Fruit fly (Drosophila melanogaster) whole organism, embryonic: ENCODE data around the gene CG1024.

Experiments used
- Asciz ChIP-seq: fragments of 200-800 bp; sonication (Bioruptor generic); optimal IDR thresholded peaks from 2 replicates; lab custom pipeline; 2017; ENCODE audit warnings: missing biosample characterization, mild to moderate bottlenecking, missing genetic modification characterization, missing genetic modification reagents
- Atf-2 ChIP-seq: fragments of 200-800 bp; sonication (Bioruptor generic); optimal IDR thresholded peaks from 2 replicates; lab custom pipeline; 2016; ENCODE audit warnings: missing biosample characterization, missing genetic modification characterization
- CG1024 ChIP-seq: fragments of 200-800 bp; sonication (Bioruptor generic); IDR thresholded peaks from 2 replicates; pipeline ENCODE4 v1.3.6; 2022; ENCODE audit warnings: missing biosample characterization, missing genetic modification characterization
- CG12104 ChIP-seq: fragments of 200-800 bp; sonication (Bioruptor generic); optimal IDR thresholded peaks from 3 replicates; lab custom pipeline; 2016; ENCODE audit warnings: missing biosample characterization, missing genetic modification characterization
- CG13296 ChIP-seq: fragments of 200-800 bp; sonication (Bioruptor generic); optimal IDR thresholded peaks from 3 replicates; lab custom pipeline; 2018; ENCODE audit warnings: missing biosample characterization, mild to moderate bottlenecking, missing genetic modification characterization
- CG14441 ChIP-seq: fragments of 200-800 bp; sonication (Bioruptor generic); IDR thresholded peaks from 2 replicates; pipeline ENCODE4 v1.3.6; 2022; ENCODE audit warnings: missing biosample characterization, missing genetic modification characterization
- CG16863 ChIP-seq: fragments of 200-800 bp; sonication (Bioruptor generic); optimal IDR thresholded peaks from 3 replicates; lab custom pipeline; 2016; ENCODE audit warnings: missing biosample characterization, missing genetic modification characterization
- CG17359 ChIP-seq: fragments of 200-800 bp; sonication (Bioruptor generic); optimal IDR thresholded peaks from 3 replicates; lab custom pipeline; 2018; ENCODE audit warnings: missing biosample characterization, mild to moderate bottlenecking, missing genetic modification characterization, moderate library complexity
- CG18476 ChIP-seq: fragments of 200-800 bp; sonication (Bioruptor generic); optimal IDR thresholded peaks from 2 replicates; lab custom pipeline; 2016; ENCODE audit warnings: missing biosample characterization, mild to moderate bottlenecking, missing genetic modification characterization
- CG18599 ChIP-seq: fragments of 200-800 bp; sonication (Bioruptor generic); optimal IDR thresholded peaks from 3 replicates; lab custom pipeline; 2017; ENCODE audit warnings: missing biosample characterization, missing genetic modification characterization, mild to moderate bottlenecking, moderate library complexity, missing genetic modification reagents
- CG2678 ChIP-seq: fragments of 200-800 bp; sonication (Bioruptor generic); optimal IDR thresholded peaks from 3 replicates; lab custom pipeline; 2019; ENCODE audit warnings: missing biosample characterization, mild to moderate bottlenecking, missing genetic modification characterization, moderate library complexity
- CG34224 ChIP-seq: fragments of 200-800 bp; sonication (Bioruptor generic); IDR thresholded peaks from 3 replicates; pipeline ENCODE4 v1.3.6; 2022; ENCODE audit warnings: missing biosample characterization, missing genetic modification characterization; ENCODE audit not compliant: partially characterized antibody
- CG34376 ChIP-seq: fragments of 200-800 bp; sonication (Bioruptor generic); optimal IDR thresholded peaks from 2 replicates; lab custom pipeline; 2018; ENCODE audit warnings: missing biosample characterization, mild to moderate bottlenecking, missing genetic modification characterization
- CG4707 ChIP-seq: fragments of 200-800 bp; sonication (Bioruptor generic); optimal IDR thresholded peaks from 2 replicates; lab custom pipeline; 2018; ENCODE audit warnings: missing biosample characterization, mild to moderate bottlenecking, missing genetic modification characterization, moderate library complexity
- CG6175 ChIP-seq: fragments of 200-800 bp; sonication (Bioruptor generic); IDR thresholded peaks from 3 replicates; pipeline ENCODE4 v1.3.6; 2022; ENCODE audit warnings: missing biosample characterization, missing genetic modification characterization
- CG6791 ChIP-seq: fragments of 200-800 bp; sonication (Bioruptor generic); IDR thresholded peaks from 3 replicates; pipeline ENCODE4 v1.3.6; 2022; ENCODE audit warnings: missing biosample characterization, missing genetic modification characterization; ENCODE audit not compliant: partially characterized antibody
- CG8281 ChIP-seq: fragments of 200-800 bp; sonication (Bioruptor generic); optimal IDR thresholded peaks from 2 replicates; lab custom pipeline; 2018; ENCODE audit warnings: missing biosample characterization, mild to moderate bottlenecking, missing genetic modification characterization, moderate library complexity
- CkIIα-i1 ChIP-seq: fragments of 200-800 bp; sonication (Bioruptor generic); IDR thresholded peaks from 2 replicates; pipeline ENCODE4 v1.3.6; 2022; ENCODE audit warnings: missing biosample characterization, missing genetic modification characterization
- Dek ChIP-seq: fragments of 200-800 bp; sonication (Bioruptor generic); optimal IDR thresholded peaks from 3 replicates; lab custom pipeline; 2019; ENCODE audit warnings: missing biosample characterization, mild to moderate bottlenecking, missing genetic modification characterization, moderate library complexity
- HLHmδ ChIP-seq: fragments of 200-800 bp; sonication (Bioruptor generic); optimal IDR thresholded peaks from 2 replicates; lab custom pipeline; 2018; ENCODE audit warnings: missing biosample characterization, mild to moderate bottlenecking, missing genetic modification characterization, moderate library complexity
- MESR4 ChIP-seq: fragments of 200-800 bp; sonication (Bioruptor generic); optimal IDR thresholded peaks from 2 replicates; lab custom pipeline; 2018; ENCODE audit warnings: missing biosample characterization, mild to moderate bottlenecking, missing genetic modification characterization, moderate library complexity
- Mes4 ChIP-seq: fragments of 200-800 bp; sonication (Bioruptor generic); optimal IDR thresholded peaks from 2 replicates; lab custom pipeline; 2016; ENCODE audit warnings: missing biosample characterization, missing genetic modification characterization
- NK7.1 ChIP-seq: fragments of 200-800 bp; sonication (Bioruptor generic); optimal IDR thresholded peaks from 3 replicates; lab custom pipeline; 2016; ENCODE audit warnings: missing biosample characterization, missing genetic modification characterization
- NfI ChIP-seq: fragments of 200-800 bp; sonication (Bioruptor generic); optimal IDR thresholded peaks from 3 replicates; lab custom pipeline; 2018; ENCODE audit warnings: missing biosample characterization, mild to moderate bottlenecking, missing genetic modification characterization, moderate library complexity
- Ssrp ChIP-seq: fragments of 200-800 bp; sonication (Bioruptor generic); optimal IDR thresholded peaks from 2 replicates; lab custom pipeline; 2018; ENCODE audit warnings: missing biosample characterization, mild to moderate bottlenecking, missing genetic modification characterization, moderate library complexity
- Stat92E ChIP-seq, 3 experiments: fragments of >200 bp in 2 of 3; fragments of 200-800 bp in 1 of 3; sonication (Bioruptor generic) in 1 of 3; optimal IDR thresholded peaks; 2 replicates each; lab custom pipeline; 2017 to 2019; ENCODE audit warnings: missing biosample characterization in 3 of 3, missing genetic modification characterization in 3 of 3, mild to moderate bottlenecking in 1 of 3, moderate library complexity in 1 of 3
- Xbp1 ChIP-seq: fragments of 200-800 bp; sonication (Bioruptor generic); optimal IDR thresholded peaks from 3 replicates; lab custom pipeline; 2016; ENCODE audit warnings: missing biosample characterization, mild to moderate bottlenecking, missing genetic modification characterization
- az2 ChIP-seq: fragments of 200-800 bp; sonication (Bioruptor generic); optimal IDR thresholded peaks from 3 replicates; lab custom pipeline; 2016; ENCODE audit warnings: missing biosample characterization, missing genetic modification characterization
- bowl ChIP-seq: fragments of 200-800 bp; sonication (Bioruptor generic); IDR thresholded peaks from 2 replicates; pipeline ENCODE4 v1.3.6; 2022; ENCODE audit warnings: missing biosample characterization, missing genetic modification characterization
- br ChIP-seq: fragments of >200 bp; optimal IDR thresholded peaks from 2 replicates; lab custom pipeline; 2017
- btn ChIP-seq: fragments of 200-800 bp; sonication (Bioruptor generic); optimal IDR thresholded peaks from 2 replicates; lab custom pipeline; 2016; ENCODE audit warnings: missing biosample characterization, missing genetic modification characterization
- da ChIP-seq: fragments of 200-800 bp; sonication (Bioruptor generic); optimal IDR thresholded peaks from 2 replicates; lab custom pipeline; 2016; ENCODE audit warnings: missing biosample characterization, missing genetic modification characterization
- danr ChIP-seq: fragments of 200-800 bp; sonication (Bioruptor generic); IDR thresholded peaks from 2 replicates; pipeline ENCODE4 v1.3.6; 2022; ENCODE audit warnings: missing biosample characterization, missing genetic modification characterization
- en ChIP-seq: fragments of 200-800 bp; sonication (Bioruptor generic); optimal IDR thresholded peaks from 2 replicates; lab custom pipeline; 2016; ENCODE audit warnings: missing biosample characterization, missing genetic modification characterization
- fd64A ChIP-seq: fragments of 200-800 bp; sonication (Bioruptor generic); optimal IDR thresholded peaks from 3 replicates; lab custom pipeline; 2018; ENCODE audit warnings: missing biosample characterization, mild to moderate bottlenecking, missing genetic modification characterization
- grau ChIP-seq: fragments of 200-800 bp; optimal IDR thresholded peaks from 3 replicates; lab custom pipeline; 2019; ENCODE audit warnings: missing biosample characterization, mild to moderate bottlenecking, missing genetic modification characterization, moderate library complexity
- maf-S ChIP-seq: fragments of 200-800 bp; sonication (Bioruptor generic); optimal IDR thresholded peaks from 2 replicates; lab custom pipeline; 2016; ENCODE audit warnings: missing biosample characterization, missing genetic modification characterization
- mld ChIP-seq: fragments of 200-800 bp; sonication (Bioruptor generic); IDR thresholded peaks from 3 replicates; pipeline ENCODE4 v1.3.6; 2022; ENCODE audit warnings: missing biosample characterization, missing genetic modification characterization; ENCODE audit not compliant: partially characterized antibody
- pan ChIP-seq, 4 experiments: fragments of >200 bp in 3 of 4; fragments of 200-800 bp in 1 of 4; sonication (Bioruptor generic) in 1 of 4; optimal IDR thresholded peaks in 3 of 4; IDR thresholded peaks in 1 of 4; 2 replicates each; pipeline versions ENCODE4 v1.3.6 to Lab custom; 2017 to 2022; ENCODE audit warnings: missing biosample characterization in 2 of 4, missing genetic modification characterization in 2 of 4, mixed read lengths in 1 of 4
- rib ChIP-seq: fragments of 200-800 bp; sonication (Bioruptor generic); IDR thresholded peaks from 2 replicates; pipeline ENCODE4 v1.3.6; 2022; ENCODE audit warnings: missing biosample characterization, missing genetic modification characterization
- scrt ChIP-seq: fragments of 200-800 bp; sonication (Bioruptor generic); optimal IDR thresholded peaks from 2 replicates; lab custom pipeline; 2018; ENCODE audit warnings: missing biosample characterization, mild to moderate bottlenecking, missing genetic modification characterization, moderate library complexity
- seq ChIP-seq: fragments of 200-800 bp; sonication (Bioruptor generic); IDR thresholded peaks from 2 replicates; pipeline ENCODE4 v1.3.6; 2022; ENCODE audit warnings: missing biosample characterization, missing genetic modification characterization
- slp2 ChIP-seq: fragments of 200-800 bp; sonication (Bioruptor generic); optimal IDR thresholded peaks from 2 replicates; lab custom pipeline; 2016; ENCODE audit warnings: missing biosample characterization, missing genetic modification characterization
- sna ChIP-seq: fragments of 200-800 bp; sonication (Bioruptor generic); IDR thresholded peaks from 2 replicates; pipeline ENCODE4 v1.3.6; 2022; ENCODE audit warnings: missing biosample characterization, missing genetic modification characterization; ENCODE audit not compliant: partially characterized antibody
- sob ChIP-seq: fragments of 200-800 bp; sonication (Bioruptor generic); IDR thresholded peaks from 2 replicates; pipeline ENCODE4 v1.3.6; 2022; ENCODE audit warnings: missing biosample characterization, missing genetic modification characterization
- tio ChIP-seq: fragments of 200-800 bp; sonication (Bioruptor generic); optimal IDR thresholded peaks from 2 replicates; lab custom pipeline; 2017; ENCODE audit warnings: missing biosample characterization, missing genetic modification characterization, inconsistent platforms
- usp ChIP-seq: fragments of >200 bp; optimal IDR thresholded peaks from 2 replicates; lab custom pipeline; 2017; ENCODE audit warnings: missing biosample characterization, missing genetic modification characterization
- wdn ChIP-seq: fragments of 200-800 bp; sonication (Bioruptor generic); IDR thresholded peaks from 2 replicates; pipeline ENCODE4 v1.3.6; 2022; ENCODE audit warnings: missing biosample characterization, missing genetic modification characterization

Gene CG1024

dm6 chr3R:6410412-6411225, 30.5 kb upstream of the CG1024 start (continued):
- TF ChIP-seq CG34224 (no peak), CG16863 (GFP tag; lab: Kevin White, UChicago) (peak; percentile 81), danr (peak; percentile 18; the same call in 1 of the 2 replicates), HLHmδ (GFP tag; lab: Kevin White, UChicago) (no peak), grau (tag; lab: Kevin White, UChicago) (peak; percentile 91), da (GFP tag; lab: Kevin White, UChicago) (no peak), sna (GFP tag; lab: Robert Waterston, UW) (no peak), usp (GFP tag; lab: Kevin White, UChicago) (no peak), mld (no peak), CG2678 (peak; percentile 96), bowl (GFP tag; lab: Robert Waterston, UW) (no peak), seq (GFP tag; lab: Robert Waterston, UW) (peak; percentile 80), scrt (GFP tag; lab: Kevin White, UChicago) (peak; percentile 83), Mes4 (peak; percentile 72), az2 (GFP tag; lab: Kevin White, UChicago) (peak; percentile 89), CG8281 (peak; percentile 58), CG12104 (GFP tag; lab: Kevin White, UChicago) (peak; percentile 92), Atf-2 (peak; percentile 85), Ssrp (tag; lab: Kevin White, UChicago) (peak; percentile 92), slp2 (peak; percentile 53), maf-S (GFP tag; lab: Kevin White, UChicago) (peak; percentile 81), CG6175 (GFP tag; lab: Robert Waterston, UW) (no peak; the same call in 2 of the 3 replicates), CG34376 (GFP tag; lab: Kevin White, UChicago) (peak; percentile 84), Dek (tag; lab: Kevin White, UChicago) (peak; percentile 81), CG6791 (GFP tag; lab: Robert Waterston, UW) (no peak), Xbp1 (GFP tag; lab: Kevin White, UChicago) (peak; percentile 89), Asciz (GFP tag; lab: Kevin White, UChicago) (peak; percentile 83), br (lab: Kevin White, UChicago) (no peak), fd64A (peak; percentile 62), NK7.1 (GFP tag; lab: Kevin White, UChicago) (peak; percentile 73), CG4707 (GFP tag; lab: Kevin White, UChicago) (peak; percentile 38), MESR4 (GFP tag; lab: Kevin White, UChicago) (no peak), wdn (GFP tag; lab: Robert Waterston, UW) (peak; percentile 45), btn (peak; percentile 73), Stat92E (GFP tag; optimal IDR thresholded peaks at IDR 0.05; lab: Kevin White, UChicago) (peak in 1 of 3 experiments; percentile 58), NfI (GFP tag; lab: Kevin White, UChicago) (peak; percentile 87), CG14441 (GFP tag; lab: Robert Waterston, UW) (0 out of 2 replicates have a peak, but pooled peaks have one; percentile 46), rib (no peak), en (GFP tag; lab: Kevin White, UChicago) (peak; percentile 65), CG17359 (tag; lab: Kevin White, UChicago) (peak; percentile 83), pan (optimal IDR thresholded peaks at IDR 0.05; lab: Kevin White, UChicago) (no peak), pan (GFP tag; optimal IDR thresholded peaks at IDR 0.05 in 1 of 2, IDR thresholded peaks at IDR 0.05 in 1 of 2) (peak in 1 of 2 experiments; percentile 79), CkIIα-i1 (GFP tag; lab: Robert Waterston, UW) (0 out of 2 replicates have a peak, but pooled peaks have one; percentile 20), CG18476 (GFP tag; lab: Kevin White, UChicago) (peak; percentile 80), CG13296 (GFP tag; lab: Kevin White, UChicago) (peak; percentile 87), CG1024 (GFP tag; lab: Robert Waterston, UW) (0 out of 2 replicates have a peak, but pooled peaks have one; percentile 13), tio (GFP tag; lab: Kevin White, UChicago) (peak; percentile 91), sob (GFP tag; lab: Robert Waterston, UW) (peak; percentile 69; the same call in 1 of the 2 replicates), CG18599 (GFP tag; lab: Kevin White, UChicago) (peak; percentile 90)
